Fruit fly (Drosophila melanogaster): ENCODE data around the gene snsl.

The snsl gene

DNA sequence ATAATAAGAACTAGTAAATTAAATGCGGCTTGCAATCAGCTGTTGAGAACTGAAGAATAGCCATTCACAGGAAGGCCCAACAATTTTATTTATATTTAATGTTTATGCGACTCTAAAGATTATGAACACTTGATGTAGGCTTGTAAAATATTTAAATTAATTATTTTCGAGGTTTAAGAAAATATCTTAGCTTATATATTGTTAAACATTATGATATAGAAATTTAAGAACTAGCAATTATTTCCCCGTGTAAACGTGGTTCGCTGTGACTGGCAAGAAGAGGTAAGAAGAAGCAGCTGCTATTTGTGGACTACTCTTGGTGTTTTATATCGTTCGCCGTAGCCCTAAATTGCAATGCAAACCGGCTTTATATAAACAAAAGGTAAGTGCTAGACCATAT lies 38.7 kb upstream of the snsl start, which contains the start of the genes mRpL24 and betaggt-I (continued):
- TF ChIP-seq chif (GFP tag; optimal IDR thresholded peaks at IDR 0.05), result peak; percentile 82 to 87
- TF ChIP-seq CG17359 (tag; optimal IDR thresholded peaks at IDR 0.05), result peak; percentile 97
- TF ChIP-seq CG7839 (tag; optimal IDR thresholded peaks at IDR 0.05), result peak; percentile 97
- peak; percentile 98 for TF ChIP-seq Sox102F (GFP tag; optimal IDR thresholded peaks at IDR 0.05)
- peak; percentile 96 for TF ChIP-seq Fer1 (GFP tag; optimal IDR thresholded peaks at IDR 0.05)
- TF ChIP-seq CG15696 (tag; optimal IDR thresholded peaks at IDR 0.05), result peak; percentile 97
- peak; percentile 96 for TF ChIP-seq Dbx (GFP tag; IDR thresholded peaks at IDR 0.05)
- peak; percentile 95 for TF ChIP-seq YL-1 (GFP tag; optimal IDR thresholded peaks at IDR 0.05)
- peak; percentile 75 for TF ChIP-seq tup (GFP tag; optimal IDR thresholded peaks at IDR 0.05)
- peak; percentile 99 for TF ChIP-seq nmo (GFP tag; optimal IDR thresholded peaks at IDR 0.05)
- TF ChIP-seq ken (GFP tag; IDR thresholded peaks at IDR 0.05), result peak; percentile 97
- peak; percentile 50 for TF ChIP-seq NC2α (GFP tag; optimal IDR thresholded peaks at IDR 0.05)
- TF ChIP-seq CG6175 (GFP tag; IDR thresholded peaks at IDR 0.05), result peak; percentile 92
- peak; percentile 96 for TF ChIP-seq CG11695 (GFP tag; IDR thresholded peaks at IDR 0.05)
- peak; percentile 95 for TF ChIP-seq CG2889 (GFP tag; IDR thresholded peaks at IDR 0.05)
- no peak for TF ChIP-seq bigmax (GFP tag; optimal IDR thresholded peaks at IDR 0.05)
- TF ChIP-seq Xrp1 (GFP tag; IDR thresholded peaks at IDR 0.05), result peak; percentile 99
- peak; percentile 66; the same call in 1 of the 2 replicates for TF ChIP-seq CG13287 (GFP tag; IDR thresholded peaks at IDR 0.05; ENCODE audit: partially characterized antibody)
- peak; percentile 95 for TF ChIP-seq dmrt99B (tag; optimal IDR thresholded peaks at IDR 0.05)
- peak; percentile 89 for TF ChIP-seq pho (GFP tag; optimal IDR thresholded peaks at IDR 0.05)
- TF ChIP-seq ci (GFP tag; IDR thresholded peaks at IDR 0.05), result peak; percentile 98
- peak; percentile 89 for TF ChIP-seq cwo (GFP tag; optimal IDR thresholded peaks at IDR 0.05)
- TF ChIP-seq Max (GFP tag; optimal IDR thresholded peaks at IDR 0.05), result peak; percentile 94
- TF ChIP-seq tio (GFP tag; optimal IDR thresholded peaks at IDR 0.05), result peak; percentile 91
- TF ChIP-seq da (GFP tag; optimal IDR thresholded peaks at IDR 0.05), result peak; percentile 44
- TF ChIP-seq scrt (GFP tag; optimal IDR thresholded peaks at IDR 0.05), result peak; percentile 91
- TF ChIP-seq gro (GFP tag; optimal IDR thresholded peaks at IDR 0.05), result no peak
- peak; percentile 86 for TF ChIP-seq CG6813 (GFP tag; optimal IDR thresholded peaks at IDR 0.05)
- TF ChIP-seq disco-r (GFP tag; optimal IDR thresholded peaks at IDR 0.05), result peak; percentile 53
- peak; percentile 81 for TF ChIP-seq E2f2 (GFP tag; IDR thresholded peaks at IDR 0.05)
- peak; percentile 43 for TF ChIP-seq Sry-β (GFP tag; optimal IDR thresholded peaks at IDR 0.05)
- TF ChIP-seq az2 (GFP tag; optimal IDR thresholded peaks at IDR 0.05), result peak; percentile 94
- peak; percentile 40 for TF ChIP-seq Dref (GFP tag; IDR thresholded peaks at IDR 0.05)
- peak; percentile 23 for TF ChIP-seq ac (GFP tag; optimal IDR thresholded peaks at IDR 0.05)
- peak; percentile 38 for TF ChIP-seq Mes4 (GFP tag; optimal IDR thresholded peaks at IDR 0.05)
- peak; percentile 62 for TF ChIP-seq CG1792 (GFP tag; optimal IDR thresholded peaks at IDR 0.05)
- peak; percentile 31 for TF ChIP-seq CG9797 (GFP tag; optimal IDR thresholded peaks at IDR 0.05)
- TF ChIP-seq chm (GFP tag; IDR thresholded peaks at IDR 0.05), result peak; percentile 94
- peak; percentile 96 for TF ChIP-seq B-H2 (GFP tag; optimal IDR thresholded peaks at IDR 0.05)
- TF ChIP-seq pros (GFP tag; optimal IDR thresholded peaks at IDR 0.05), result peak; percentile 29
- peak; percentile 33; the same call in 1 of the 2 replicates for TF ChIP-seq dan (GFP tag; IDR thresholded peaks at IDR 0.05)
- TF ChIP-seq dati (GFP tag; IDR thresholded peaks at IDR 0.05), result peak; percentile 79
- TF ChIP-seq sima (GFP tag; optimal IDR thresholded peaks at IDR 0.05), result no peak
- TF ChIP-seq Nf-YB (GFP tag; optimal IDR thresholded peaks at IDR 0.05), result peak; percentile 86
- peak; percentile 92 for TF ChIP-seq sim (GFP tag; IDR thresholded peaks at IDR 0.05)
- no peak for TF ChIP-seq Lpt (GFP tag; optimal IDR thresholded peaks at IDR 0.05)
- peak; percentile 96 for TF ChIP-seq lilli (GFP tag; optimal IDR thresholded peaks at IDR 0.05)
- peak; percentile 97 for TF ChIP-seq CG5953 (GFP tag; IDR thresholded peaks at IDR 0.05)
- peak; percentile 77 for TF ChIP-seq CG8359 (GFP tag; optimal IDR thresholded peaks at IDR 0.05; ENCODE audit: borderline replicate concordance)
- peak; percentile 95 for TF ChIP-seq CG3281 (GFP tag; optimal IDR thresholded peaks at IDR 0.05)
- TF ChIP-seq pnt (GFP tag; optimal IDR thresholded peaks at IDR 0.05), result peak; percentile 72

Data from whole organism, embryonic.